Worm (Caenorhabditis elegans) whole organism, midembryonic: ENCODE results near the gene spp-1.

Experiments
- T22C8.4 ChIP-seq: fragments of 200-800 bp; sonication (Bioruptor generic); IDR thresholded peaks from 2 replicates; pipeline ENCODE4 v1.3.6; 2022; ENCODE audit warnings: missing genetic modification characterization, missing compliant biosample characterization
- cog-1 ChIP-seq: sonication (generic microtip); optimal IDR thresholded peaks from 2 replicates; lab custom pipeline; 2016; ENCODE audit warnings: missing genetic modification characterization, missing compliant biosample characterization
- flt-1 ChIP-seq: fragments of 200-800 bp; sonication (Bioruptor generic); IDR thresholded peaks from 2 replicates; pipeline ENCODE4 v1.3.6; 2022; ENCODE audit warnings: missing genetic modification characterization, missing compliant biosample characterization
- klf-2 ChIP-seq: fragments of 200-800 bp; sonication (Bioruptor generic); conservative IDR thresholded peaks from 2 replicates; pipeline ENCODE4 v1.3.6; 2022; ENCODE audit warnings: missing genetic modification reagents, missing genetic modification characterization, missing compliant biosample characterization
- med-1 ChIP-seq: sonication (generic microtip); optimal IDR thresholded peaks from 2 replicates; lab custom pipeline; 2017; ENCODE audit warnings: missing genetic modification characterization, mild to moderate bottlenecking, missing compliant biosample characterization, antibody characterized with exemption, missing genetic modification reagents; ENCODE audit not compliant: insufficient read depth
- ref-1 ChIP-seq: fragments of 200-800 bp; sonication (Bioruptor generic); conservative IDR thresholded peaks from 2 replicates; pipeline ENCODE4 v1.3.6; 2022; ENCODE audit warnings: missing genetic modification reagents, missing genetic modification characterization, missing compliant biosample characterization
- tab-1 ChIP-seq: fragments of 200-800 bp; sonication (Bioruptor generic); IDR thresholded peaks from 2 replicates; pipeline ENCODE4 v1.3.6; 2022; ENCODE audit warnings: missing genetic modification characterization, missing compliant biosample characterization
- ztf-23 ChIP-seq: fragments of 200-800 bp; sonication (Bioruptor generic); IDR thresholded peaks from 2 replicates; pipeline ENCODE4 v1.3.6; 2022; ENCODE audit warnings: missing genetic modification reagents, missing genetic modification characterization, missing compliant biosample characterization
- ztf-29 ChIP-seq: fragments of 200-800 bp; sonication (Bioruptor generic); IDR thresholded peaks from 2 replicates; pipeline ENCODE4 v1.3.6; 2022; ENCODE audit warnings: missing genetic modification reagents, missing genetic modification characterization, missing compliant biosample characterization

spp-1 gene

ce11 chrIII:10355382-10355781, at the start of gene spp-1:
Gene spp-1, minus strand, starts transcription at chrIII:10355668.
- TF ChIP-seq flt-1, result no peak
- TF ChIP-seq T22C8.4 (GFP tag; lab: Robert Waterston, UW), result no peak
- TF ChIP-seq tab-1, result no peak
- no peak for TF ChIP-seq ztf-23 (GFP tag; lab: Robert Waterston, UW)
- TF ChIP-seq klf-2 (GFP tag; lab: Robert Waterston, UW), result no peak
- no peak for TF ChIP-seq ref-1 (GFP tag; lab: Robert Waterston, UW)
- TF ChIP-seq cog-1 (tag; lab: Kevin White, UChicago), result no peak
- no peak for TF ChIP-seq med-1 (GFP tag; lab: Kevin White, UChicago)
- no peak for TF ChIP-seq ztf-29 (GFP tag; lab: Robert Waterston, UW)

DNA sequence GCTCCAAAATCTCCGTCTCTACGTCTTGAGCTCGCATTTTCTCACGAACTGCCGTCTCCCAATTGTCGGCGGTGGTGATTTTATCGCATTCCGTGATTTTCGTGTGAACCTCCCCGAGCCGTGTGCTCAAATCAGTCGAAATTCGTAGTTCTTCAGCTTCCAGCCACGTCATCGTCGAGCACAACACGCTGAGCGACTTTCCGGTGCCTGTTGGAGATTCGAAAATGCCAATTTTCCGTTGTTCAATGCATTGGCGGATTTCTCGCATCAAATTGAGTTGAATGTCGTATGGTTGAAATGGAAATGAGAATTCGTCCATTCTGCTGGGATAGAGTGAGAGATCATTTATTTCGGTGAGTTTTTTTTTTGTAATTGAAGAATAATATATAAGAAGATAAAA, 49.5 kb upstream of the spp-1 start, which contains the start of the genes M03C11.3 and chl-1:
M03C11.3 (plus strand) TSS at position 153 of the 400 bp plus-strand sequence.
chl-1 (minus strand) TSS at position 323 of the 400 bp plus-strand sequence.
- no peak for TF ChIP-seq ztf-29 (GFP tag; lab: Robert Waterston, UW)

- TF ChIP-seq T22C8.4 (GFP tag; lab: Robert Waterston, UW), result no peak
- TF ChIP-seq med-1 (GFP tag; lab: Kevin White, UChicago), result no peak
These were observed 43.5 kb upstream of the spp-1 start for ce11 chrIII:10398919-10399318.

ce11 chrIII:10396891-10397502, 41.5 kb upstream of the spp-1 start:
- TF ChIP-seq tab-1 (no peak), ztf-29 (GFP tag; lab: Robert Waterston, UW) (no peak), ref-1 (GFP tag; lab: Robert Waterston, UW) (no peak), klf-2 (GFP tag; lab: Robert Waterston, UW) (no peak), med-1 (GFP tag; lab: Kevin White, UChicago) (no peak), T22C8.4 (GFP tag; lab: Robert Waterston, UW) (no peak), ztf-23 (GFP tag; lab: Robert Waterston, UW) (no peak)

- TF ChIP-seq ref-1 (GFP tag; lab: Robert Waterston, UW) (no peak), med-1 (GFP tag; lab: Kevin White, UChicago) (no peak), ztf-23 (GFP tag; lab: Robert Waterston, UW) (no peak), cog-1 (tag; lab: Kevin White, UChicago) (no peak), flt-1 (no peak), T22C8.4 (GFP tag; lab: Robert Waterston, UW) (no peak), tab-1 (no peak), ztf-29 (GFP tag; lab: Robert Waterston, UW) (no peak), klf-2 (GFP tag; lab: Robert Waterston, UW) (no peak)
These were observed 40.5 kb upstream of the spp-1 start, which contains the start of gene M03C11.1 for ce11 chrIII:10395990-10396389. Gene M03C11.1, minus strand, starts transcription at chrIII:10396090.

ce11 chrIII:10391628-10392027, 36.2 kb upstream of the spp-1 start, which contains the start of gene M03C11.9:
Gene M03C11.9, minus strand, starts transcription at chrIII:10391728.
- TF ChIP-seq klf-2 (GFP tag; lab: Robert Waterston, UW) (no peak), ztf-23 (GFP tag; lab: Robert Waterston, UW) (no peak), ref-1 (GFP tag; lab: Robert Waterston, UW) (no peak), tab-1 (no peak), T22C8.4 (GFP tag; lab: Robert Waterston, UW) (no peak), ztf-29 (GFP tag; lab: Robert Waterston, UW) (no peak), med-1 (GFP tag; lab: Kevin White, UChicago) (no peak), cog-1 (tag; lab: Kevin White, UChicago) (no peak), flt-1 (no peak)

ce11 chrIII:10389608-10390007, 34.1 kb upstream of the spp-1 start:
- TF ChIP-seq ref-1 (GFP tag; lab: Robert Waterston, UW) (no peak), ztf-23 (GFP tag; lab: Robert Waterston, UW) (no peak), med-1 (GFP tag; lab: Kevin White, UChicago) (no peak), T22C8.4 (GFP tag; lab: Robert Waterston, UW) (no peak), klf-2 (GFP tag; lab: Robert Waterston, UW) (no peak), ztf-29 (GFP tag; lab: Robert Waterston, UW) (no peak), tab-1 (no peak)

ce11 chrIII:10386476-10386875, 31.0 kb upstream of the spp-1 start, which contains the start of gene C38H2.3:
Gene C38H2.3, minus strand, starts transcription at chrIII:10386576.
- TF ChIP-seq ztf-29 (GFP tag; lab: Robert Waterston, UW) (no peak), ztf-23 (GFP tag; lab: Robert Waterston, UW) (no peak), ref-1 (GFP tag; lab: Robert Waterston, UW) (no peak), T22C8.4 (GFP tag; lab: Robert Waterston, UW) (no peak), tab-1 (no peak), med-1 (GFP tag; lab: Kevin White, UChicago) (no peak), flt-1 (no peak), cog-1 (tag; lab: Kevin White, UChicago) (no peak), klf-2 (GFP tag; lab: Robert Waterston, UW) (no peak)

DNA sequence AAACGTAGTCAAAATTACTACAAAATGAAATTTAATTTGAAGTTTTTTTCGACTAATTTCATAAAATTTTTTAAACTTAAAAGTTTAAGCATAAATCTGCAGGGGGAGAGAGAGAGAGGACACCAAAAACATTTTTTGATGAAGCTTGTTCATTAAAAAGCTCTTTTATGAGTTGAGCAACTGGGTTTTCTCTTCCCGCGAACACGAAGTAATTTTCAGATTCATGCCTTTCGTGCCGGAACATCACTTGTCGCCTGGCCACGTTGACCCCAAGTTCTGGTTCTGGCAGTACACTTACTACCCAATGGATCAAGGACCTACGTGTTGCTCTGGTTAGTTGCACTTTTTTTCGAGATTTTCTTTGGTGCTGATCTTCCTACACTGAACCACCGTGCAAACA, 28.3 kb upstream of the spp-1 start:
- no peak for TF ChIP-seq med-1 (GFP tag; lab: Kevin White, UChicago)
- no peak for TF ChIP-seq T22C8.4 (GFP tag; lab: Robert Waterston, UW)
- TF ChIP-seq ref-1 (GFP tag; lab: Robert Waterston, UW), result no peak
- no peak for TF ChIP-seq ztf-29 (GFP tag; lab: Robert Waterston, UW)
- no peak for TF ChIP-seq flt-1
- TF ChIP-seq tab-1, result no peak
- no peak for TF ChIP-seq cog-1 (tag; lab: Kevin White, UChicago)
- no peak for TF ChIP-seq ztf-23 (GFP tag; lab: Robert Waterston, UW)
- no peak for TF ChIP-seq klf-2 (GFP tag; lab: Robert Waterston, UW)
